Fruit fly (Drosophila melanogaster) whole organism, embryonic: ENCODE data around the gene CG3604.
A peak's percentile ranks its signal among the peaks of the same experiment; 100 is the strongest.

Experiments
- CG10147 ChIP-seq: fragments of 200-800 bp; sonication (Bioruptor generic); optimal IDR thresholded peaks from 2 replicates; lab custom pipeline; 2019; ENCODE audit warnings: missing biosample characterization, mild to moderate bottlenecking, missing genetic modification characterization, moderate library complexity
- CG10366 ChIP-seq: fragments of 200-800 bp; sonication (Bioruptor generic); IDR thresholded peaks from 2 replicates; pipeline ENCODE4 v1.3.6; 2022; ENCODE audit warnings: missing biosample characterization, missing genetic modification characterization
- CG12659 ChIP-seq: fragments of 200-800 bp; sonication (Bioruptor generic); optimal IDR thresholded peaks from 3 replicates; lab custom pipeline; 2017; ENCODE audit warnings: mild to moderate bottlenecking, missing biosample characterization, missing genetic modification reagents, missing genetic modification characterization
- CG1603 ChIP-seq: fragments of 200-800 bp; sonication (Bioruptor generic); optimal IDR thresholded peaks from 2 replicates; lab custom pipeline; 2019; ENCODE audit warnings: missing biosample characterization, mild to moderate bottlenecking, missing genetic modification characterization, moderate library complexity
- CG17328 ChIP-seq: fragments of 200-800 bp; sonication (Bioruptor generic); IDR thresholded peaks from 2 replicates; pipeline ENCODE4 v1.3.6; 2022; ENCODE audit warnings: missing biosample characterization, missing genetic modification characterization
- CG17385 ChIP-seq: fragments of 200-800 bp; sonication (Bioruptor generic); optimal IDR thresholded peaks from 3 replicates; lab custom pipeline; 2018; ENCODE audit warnings: missing biosample characterization, mild to moderate bottlenecking, missing genetic modification characterization
- CG2116 ChIP-seq: fragments of 200-800 bp; sonication (Bioruptor generic); optimal IDR thresholded peaks from 3 replicates; lab custom pipeline; 2018; ENCODE audit warnings: missing biosample characterization, mild to moderate bottlenecking, missing genetic modification characterization
- CG2129 ChIP-seq: fragments of 200-800 bp; sonication (Bioruptor generic); IDR thresholded peaks from 2 replicates; pipeline ENCODE4 v1.3.6; 2022; ENCODE audit warnings: missing biosample characterization, missing genetic modification characterization; ENCODE audit not compliant: partially characterized antibody
- CG4707 ChIP-seq: fragments of 200-800 bp; sonication (Bioruptor generic); optimal IDR thresholded peaks from 2 replicates; lab custom pipeline; 2018; ENCODE audit warnings: missing biosample characterization, mild to moderate bottlenecking, missing genetic modification characterization, moderate library complexity
- CG6254 ChIP-seq: fragments of 200-800 bp; sonication (Bioruptor generic); optimal IDR thresholded peaks from 3 replicates; lab custom pipeline; 2017; ENCODE audit warnings: mild to moderate bottlenecking, missing biosample characterization, missing genetic modification reagents, missing genetic modification characterization
- CG6813 ChIP-seq: fragments of 200-800 bp; sonication (Bioruptor generic); optimal IDR thresholded peaks from 2 replicates; lab custom pipeline; 2017; ENCODE audit warnings: missing biosample characterization, missing genetic modification characterization, mild to moderate bottlenecking, moderate library complexity, missing genetic modification reagents
- CHES-1-like ChIP-seq: fragments of 200-800 bp; sonication (Bioruptor generic); optimal IDR thresholded peaks from 2 replicates; lab custom pipeline; 2016; ENCODE audit warnings: missing biosample characterization, missing genetic modification characterization
- CTCF ChIP-seq: fragments of 200-800 bp; sonication (Bioruptor generic); optimal IDR thresholded peaks from 2 replicates; lab custom pipeline; 2017; ENCODE audit warnings: missing biosample characterization, mild to moderate bottlenecking, missing genetic modification characterization, moderate library complexity
- D19A ChIP-seq: fragments of 200-800 bp; optimal IDR thresholded peaks from 3 replicates; lab custom pipeline; 2019; ENCODE audit warnings: missing biosample characterization, mild to moderate bottlenecking, missing genetic modification characterization, moderate library complexity
- Dll ChIP-seq: fragments of 200-800 bp; sonication (Bioruptor generic); IDR thresholded peaks from 4 replicates; pipeline ENCODE4 v1.3.6; 2022; ENCODE audit warnings: missing biosample characterization, missing genetic modification characterization; ENCODE audit not compliant: partially characterized antibody
- E2f2 ChIP-seq: fragments of 200-800 bp; sonication (Bioruptor generic); IDR thresholded peaks from 2 replicates; pipeline ENCODE4 v1.3.6; 2022; ENCODE audit warnings: missing biosample characterization, missing genetic modification characterization
- Ets97D ChIP-seq: fragments of 200-800 bp; sonication (Bioruptor generic); optimal IDR thresholded peaks from 3 replicates; lab custom pipeline; 2016; ENCODE audit warnings: missing biosample characterization, missing genetic modification characterization
- Fer3 ChIP-seq: fragments of 200-800 bp; sonication (Bioruptor generic); optimal IDR thresholded peaks from 2 replicates; lab custom pipeline; 2018; ENCODE audit warnings: missing biosample characterization, mild to moderate bottlenecking, missing genetic modification characterization, moderate library complexity
- Jarid2 ChIP-seq: fragments of 200-800 bp; sonication (Bioruptor generic); optimal IDR thresholded peaks from 3 replicates; lab custom pipeline; 2017; ENCODE audit warnings: mild to moderate bottlenecking, missing biosample characterization, missing genetic modification reagents, missing genetic modification characterization
- Myb ChIP-seq: fragments of 200-800 bp; sonication (Bioruptor generic); optimal IDR thresholded peaks from 2 replicates; lab custom pipeline; 2016; ENCODE audit warnings: missing biosample characterization, missing genetic modification characterization
- Opbp ChIP-seq: fragments of 200-800 bp; sonication (Bioruptor generic); IDR thresholded peaks from 3 replicates; pipeline ENCODE4 v1.3.6; 2022; ENCODE audit warnings: missing biosample characterization, missing genetic modification characterization; ENCODE audit not compliant: partially characterized antibody
- Optix ChIP-seq: fragments of 200-800 bp; sonication (Bioruptor generic); IDR thresholded peaks from 3 replicates; pipeline ENCODE4 v1.3.6; 2022; ENCODE audit warnings: missing biosample characterization, missing genetic modification characterization
- Pdp1 ChIP-seq, 2 experiments: fragments of 200-800 bp; sonication (Bioruptor generic); optimal IDR thresholded peaks; 3 replicates each; lab custom pipeline; 2016; ENCODE audit warnings: missing biosample characterization in 2 of 2, missing genetic modification characterization in 2 of 2, mild to moderate bottlenecking in 1 of 2, moderate library complexity in 1 of 2
- Rfx ChIP-seq: fragments of 200-800 bp; sonication (Bioruptor generic); IDR thresholded peaks from 2 replicates; pipeline ENCODE4 v1.3.6; 2022; ENCODE audit warnings: missing biosample characterization, missing genetic modification characterization
- Sox100B ChIP-seq: fragments of 200-800 bp; sonication (Bioruptor generic); optimal IDR thresholded peaks from 3 replicates; lab custom pipeline; 2018; ENCODE audit warnings: missing biosample characterization, mild to moderate bottlenecking, missing genetic modification characterization
- Taf1 ChIP-seq: fragments of 200-800 bp; sonication (Bioruptor generic); IDR thresholded peaks from 2 replicates; pipeline ENCODE4 v1.3.6; 2022; ENCODE audit warnings: missing biosample characterization, missing genetic modification characterization
- amos ChIP-seq: fragments of 200-800 bp; sonication (Bioruptor generic); IDR thresholded peaks from 2 replicates; pipeline ENCODE4 v1.3.6; 2022; ENCODE audit warnings: missing biosample characterization, missing genetic modification characterization; ENCODE audit not compliant: partially characterized antibody
- chinmo ChIP-seq: fragments of 200-800 bp; sonication (Bioruptor generic); IDR thresholded peaks from 4 replicates; pipeline ENCODE4 v1.3.6; 2022; ENCODE audit warnings: missing biosample characterization, missing genetic modification characterization; ENCODE audit not compliant: partially characterized antibody
- corto ChIP-seq: fragments of 200-800 bp; sonication (Bioruptor generic); optimal IDR thresholded peaks from 2 replicates; lab custom pipeline; 2016; ENCODE audit warnings: missing biosample characterization, mild to moderate bottlenecking, missing genetic modification characterization, moderate library complexity
- dati ChIP-seq: fragments of 200-800 bp; sonication (Bioruptor generic); IDR thresholded peaks from 2 replicates; pipeline ENCODE4 v1.3.6; 2022; ENCODE audit warnings: missing biosample characterization, missing genetic modification characterization
- ewg ChIP-seq: fragments of 200-800 bp; sonication (Bioruptor generic); optimal IDR thresholded peaks from 3 replicates; lab custom pipeline; 2017; ENCODE audit warnings: mild to moderate bottlenecking, missing biosample characterization, missing genetic modification reagents, missing genetic modification characterization
- jumu ChIP-seq: fragments of 200-800 bp; sonication (Bioruptor generic); optimal IDR thresholded peaks from 3 replicates; lab custom pipeline; 2016; ENCODE audit warnings: missing biosample characterization, missing genetic modification characterization
- kah ChIP-seq: fragments of 200-800 bp; sonication (Bioruptor generic); optimal IDR thresholded peaks from 2 replicates; lab custom pipeline; 2018; ENCODE audit warnings: missing biosample characterization, mild to moderate bottlenecking, missing genetic modification characterization
- kay ChIP-seq: fragments of 200-800 bp; sonication (Bioruptor generic); optimal IDR thresholded peaks from 2 replicates; lab custom pipeline; 2016; ENCODE audit warnings: missing biosample characterization, missing genetic modification characterization
- klu ChIP-seq: fragments of 200-800 bp; sonication (Bioruptor generic); IDR thresholded peaks from 2 replicates; pipeline ENCODE4 v1.3.6; 2022; ENCODE audit warnings: missing biosample characterization, missing genetic modification characterization
- lov ChIP-seq, 2 experiments: fragments of 200-800 bp in 1 of 2; fragments of >200 bp in 1 of 2; sonication (Bioruptor generic) in 1 of 2; IDR thresholded peaks in 1 of 2; optimal IDR thresholded peaks in 1 of 2; 2 replicates in 1 of 2; 3 replicates in 1 of 2; pipeline versions ENCODE4 v1.3.6 to Lab custom; 2017 to 2022; ENCODE audit warnings: missing biosample characterization in 1 of 2, missing genetic modification characterization in 1 of 2
- mld ChIP-seq: fragments of 200-800 bp; sonication (Bioruptor generic); IDR thresholded peaks from 3 replicates; pipeline ENCODE4 v1.3.6; 2022; ENCODE audit warnings: missing biosample characterization, missing genetic modification characterization; ENCODE audit not compliant: partially characterized antibody
- prd ChIP-seq, 3 experiments: fragments of >200 bp in 2 of 3; fragments of 200-800 bp in 1 of 3; sonication (Bioruptor generic) in 1 of 3; optimal IDR thresholded peaks in 2 of 3; IDR thresholded peaks in 1 of 3; 2 replicates in 2 of 3; 3 replicates in 1 of 3; pipeline versions ENCODE4 v1.3.6 to Lab custom; 2017 to 2022; ENCODE audit warnings: missing biosample characterization in 1 of 3, missing genetic modification characterization in 1 of 3
- slp2 ChIP-seq: fragments of 200-800 bp; sonication (Bioruptor generic); optimal IDR thresholded peaks from 2 replicates; lab custom pipeline; 2016; ENCODE audit warnings: missing biosample characterization, missing genetic modification characterization
- sna ChIP-seq: fragments of 200-800 bp; sonication (Bioruptor generic); IDR thresholded peaks from 2 replicates; pipeline ENCODE4 v1.3.6; 2022; ENCODE audit warnings: missing biosample characterization, missing genetic modification characterization; ENCODE audit not compliant: partially characterized antibody
- sqz ChIP-seq: fragments of 200-800 bp; sonication (Bioruptor generic); optimal IDR thresholded peaks from 3 replicates; lab custom pipeline; 2018; ENCODE audit warnings: missing biosample characterization, mild to moderate bottlenecking, missing genetic modification characterization
- sr ChIP-seq: fragments of 200-800 bp; sonication (Bioruptor generic); IDR thresholded peaks from 3 replicates; pipeline ENCODE4 v1.3.6; 2022; ENCODE audit warnings: missing biosample characterization, missing genetic modification characterization
- tgo ChIP-seq: fragments of 200-800 bp; sonication (Bioruptor generic); IDR thresholded peaks from 3 replicates; pipeline ENCODE4 v1.3.6; 2022; ENCODE audit warnings: missing biosample characterization, missing genetic modification characterization
- trem ChIP-seq: fragments of 200-800 bp; optimal IDR thresholded peaks from 3 replicates; lab custom pipeline; 2019; ENCODE audit warnings: missing biosample characterization, mild to moderate bottlenecking, missing genetic modification characterization, moderate library complexity
- vvl ChIP-seq: fragments of 200-800 bp; sonication (Bioruptor generic); IDR thresholded peaks from 2 replicates; pipeline ENCODE4 v1.3.6; 2022; ENCODE audit warnings: missing biosample characterization, missing genetic modification characterization

Gene CG3604

DNA sequence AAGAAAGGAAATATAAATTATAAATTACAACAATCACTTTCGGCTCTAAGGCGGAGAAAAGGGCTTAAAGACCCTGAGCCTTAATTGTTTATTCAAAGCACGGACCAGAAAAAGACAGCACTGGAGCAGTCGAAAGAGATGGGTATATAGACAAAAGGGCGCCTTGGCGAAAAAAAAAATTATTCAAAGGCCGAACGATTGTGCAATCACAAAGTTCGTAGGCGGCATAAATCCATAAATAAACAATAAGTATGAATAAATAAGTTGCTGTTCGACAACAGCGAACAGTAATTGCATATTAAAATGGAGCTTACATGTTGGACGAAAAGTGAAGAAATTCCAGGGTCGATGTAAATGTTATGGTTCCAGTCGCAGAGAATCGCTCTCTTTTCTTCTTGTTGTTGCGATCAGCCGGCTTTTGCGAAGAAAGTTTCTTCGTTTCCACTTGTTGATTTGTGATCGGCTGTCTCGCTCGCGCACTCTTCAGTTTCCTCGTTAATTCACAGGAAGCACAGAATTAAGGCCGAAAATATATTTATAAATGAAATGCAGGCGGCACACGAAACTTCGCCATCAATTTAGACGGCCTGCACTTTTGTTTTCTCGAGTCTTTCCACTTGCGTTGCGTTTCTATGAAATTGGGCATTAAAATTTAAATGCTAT is 42.6 kb downstream of the CG3604 start:
- TF ChIP-seq CG1603 (tag; lab: Kevin White, UChicago) (no peak), chinmo (GFP tag; lab: Robert Waterston, UW) (0 out of 4 replicates have a peak, but pooled peaks have one; percentile 25), CG6254 (GFP tag; lab: Kevin White, UChicago) (no peak), vvl (GFP tag; lab: Robert Waterston, UW) (peak; percentile 75; the same call in 1 of the 2 replicates), CG12659 (GFP tag; lab: Kevin White, UChicago) (no peak), lov (optimal IDR thresholded peaks at IDR 0.05; lab: Kevin White, UChicago) (no peak), lov (GFP tag; IDR thresholded peaks at IDR 0.05; lab: Robert Waterston, UW) (no peak), Pdp1 (GFP tag; optimal IDR thresholded peaks at IDR 0.05; lab: Kevin White, UChicago) (peak in 1 of 2 experiments; percentile 77), kah (GFP tag; lab: Kevin White, UChicago) (peak; percentile 97), sr (GFP tag; lab: Robert Waterston, UW) (peak; percentile 35; the same call in 1 of the 3 replicates)

DNA sequence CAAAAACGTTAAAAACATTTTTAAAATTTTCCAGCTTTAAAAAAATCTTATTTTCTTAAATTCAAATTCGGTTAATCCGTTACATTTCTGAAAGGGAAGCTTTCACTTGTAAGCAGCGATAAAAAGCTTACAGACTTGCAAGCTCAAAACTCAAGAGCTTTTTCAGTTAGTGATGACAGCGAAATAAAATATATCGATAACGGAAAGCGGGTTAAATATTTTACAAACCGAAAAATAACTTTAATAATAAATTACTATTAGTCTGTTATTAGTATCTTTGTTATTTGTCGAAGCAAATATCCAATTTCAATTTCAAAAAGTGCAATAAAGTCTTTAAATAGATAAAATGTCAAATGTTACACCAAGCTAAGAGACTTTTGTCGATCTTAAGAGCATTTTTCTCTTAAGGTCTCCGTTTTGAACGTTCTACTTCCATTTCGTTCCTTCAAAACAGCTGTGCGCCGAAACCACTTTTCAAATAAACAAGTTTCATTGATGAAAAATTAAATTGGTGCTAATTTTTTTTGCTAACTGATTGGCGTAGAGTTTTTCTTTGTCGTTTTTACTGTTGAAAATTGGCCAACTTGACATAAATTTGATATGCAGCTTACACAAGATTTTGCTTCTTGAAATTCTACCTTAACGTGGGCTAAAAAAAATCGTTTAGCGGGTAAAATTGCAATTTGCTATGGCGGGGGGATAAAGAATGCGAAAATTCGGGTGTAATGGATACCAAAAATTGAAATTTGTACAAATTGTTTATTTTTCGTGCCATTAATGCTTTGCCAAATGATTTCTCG is 49.3 kb downstream of the CG3604 start:
- TF ChIP-seq prd (optimal IDR thresholded peaks at IDR 0.05; lab: Kevin White, UChicago) (no peak), prd (GFP tag; IDR thresholded peaks at IDR 0.05; lab: Robert Waterston, UW) (no peak), CTCF (GFP tag; lab: Kevin White, UChicago) (peak; percentile 12), CG17328 (GFP tag; lab: Robert Waterston, UW) (no peak), mld (no peak), Ets97D (GFP tag; lab: Kevin White, UChicago) (no peak), trem (tag; lab: Kevin White, UChicago) (no peak), Taf1 (GFP tag; lab: Robert Waterston, UW) (no peak), E2f2 (0 out of 2 replicates have a peak, but pooled peaks have one; percentile 29), amos (peak; percentile 55; the same call in 1 of the 2 replicates), Dll (peak; percentile 87), Optix (GFP tag; lab: Robert Waterston, UW) (no peak), Sox100B (GFP tag; lab: Kevin White, UChicago) (no peak), sna (GFP tag; lab: Robert Waterston, UW) (peak; percentile 70), CG2116 (GFP tag; lab: Kevin White, UChicago) (no peak), Fer3 (tag; lab: Kevin White, UChicago) (no peak), kay (GFP tag; lab: Kevin White, UChicago) (no peak), Jarid2 (GFP tag; lab: Kevin White, UChicago) (no peak), klu (GFP tag; lab: Robert Waterston, UW) (no peak), Rfx (GFP tag; lab: Robert Waterston, UW) (peak; percentile 26; the same call in 1 of the 2 replicates), corto (GFP tag; lab: Kevin White, UChicago) (peak; percentile 6), Opbp (no peak), tgo (GFP tag; lab: Robert Waterston, UW) (no peak), CG6813 (no peak), sqz (GFP tag; lab: Kevin White, UChicago) (no peak), Myb (GFP tag; lab: Kevin White, UChicago) (peak; percentile 73), CG2129 (no peak), dati (GFP tag; lab: Robert Waterston, UW) (no peak), slp2 (GFP tag; lab: Kevin White, UChicago) (no peak), CG10366 (GFP tag; lab: Robert Waterston, UW) (no peak), D19A (tag; lab: Kevin White, UChicago) (no peak), ewg (GFP tag; lab: Kevin White, UChicago) (no peak), CG4707 (GFP tag; lab: Kevin White, UChicago) (no peak), CG17385 (GFP tag; lab: Kevin White, UChicago) (peak; percentile 21), CG10147 (GFP tag; lab: Kevin White, UChicago) (no peak), CHES-1-like (GFP tag; lab: Kevin White, UChicago) (no peak), jumu (GFP tag; lab: Kevin White, UChicago) (no peak)
